Fruit fly (Drosophila melanogaster) ovary, adult (tissue): ENCODE results near the gene Tps1.

Source experiments
- CG17801 ChIP-seq: fragments of 200-800 bp; optimal IDR thresholded peaks from 2 replicates; lab custom pipeline; 2019; ENCODE audit warnings: missing biosample characterization, mild to moderate bottlenecking, missing genetic modification characterization, moderate library complexity; ENCODE audit not compliant: partially characterized antibody

The Tps1 gene

DNA sequence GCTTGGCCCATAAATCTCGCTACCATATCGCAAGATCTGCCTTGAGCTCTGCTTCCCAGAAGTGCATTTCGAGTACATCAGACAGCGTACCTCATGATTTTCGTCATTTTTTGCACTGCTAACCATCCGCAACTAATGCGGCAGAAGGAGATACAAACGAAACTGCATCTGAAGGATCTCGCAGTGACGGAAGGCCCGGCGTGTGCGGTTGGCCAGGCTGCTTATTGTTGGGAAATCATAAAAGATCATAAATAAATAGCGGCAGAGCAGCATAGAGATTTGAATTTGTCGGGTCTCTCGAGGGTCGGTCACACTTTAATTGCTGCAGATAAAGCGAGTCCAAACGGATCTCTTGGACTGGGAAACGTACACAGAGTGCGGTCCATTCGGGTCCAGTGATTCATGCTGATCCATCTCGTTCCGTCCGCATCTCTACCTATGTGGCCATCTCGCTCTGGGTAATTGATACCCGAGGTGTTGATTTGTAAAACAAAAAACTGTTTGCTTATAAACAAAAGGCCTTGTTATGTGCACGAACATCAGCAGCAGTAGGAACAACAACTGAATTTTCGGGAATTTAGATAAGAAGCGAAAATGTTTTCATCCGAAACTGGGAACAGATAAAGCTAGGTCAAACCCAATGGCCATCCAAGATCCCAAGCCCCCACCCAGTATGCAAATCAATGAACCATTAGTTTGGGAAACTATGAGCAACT lies 19.4 kb upstream of the Tps1 start:
- no peak for TF ChIP-seq CG17801 (GFP tag; lab: Kevin White, UChicago)

DNA sequence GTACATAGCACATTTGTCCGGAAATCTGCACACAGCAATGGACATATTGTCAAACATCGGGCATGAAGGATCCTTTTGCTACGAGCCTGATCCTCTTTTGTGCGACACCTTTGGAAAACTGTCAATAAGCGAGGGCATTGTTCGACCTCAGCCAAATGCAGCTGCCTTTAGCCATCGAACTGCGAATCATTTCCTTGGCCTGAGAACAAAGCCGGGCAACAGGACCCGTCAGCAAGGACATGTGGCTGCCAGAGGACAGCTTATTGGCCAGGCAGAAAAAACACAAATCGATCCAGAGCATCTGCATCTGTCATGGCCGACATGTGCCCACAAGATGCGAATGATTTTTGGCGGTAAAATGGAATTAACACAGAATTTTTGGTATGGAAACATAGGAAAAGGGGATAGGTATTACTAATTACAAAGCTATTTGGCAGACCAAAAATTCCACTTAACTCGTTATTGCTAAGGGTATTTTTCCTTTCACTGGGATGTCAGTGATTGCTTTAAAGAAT lies 18.1 kb upstream of the Tps1 start:
- no peak for TF ChIP-seq CG17801 (GFP tag; lab: Kevin White, UChicago)

DNA sequence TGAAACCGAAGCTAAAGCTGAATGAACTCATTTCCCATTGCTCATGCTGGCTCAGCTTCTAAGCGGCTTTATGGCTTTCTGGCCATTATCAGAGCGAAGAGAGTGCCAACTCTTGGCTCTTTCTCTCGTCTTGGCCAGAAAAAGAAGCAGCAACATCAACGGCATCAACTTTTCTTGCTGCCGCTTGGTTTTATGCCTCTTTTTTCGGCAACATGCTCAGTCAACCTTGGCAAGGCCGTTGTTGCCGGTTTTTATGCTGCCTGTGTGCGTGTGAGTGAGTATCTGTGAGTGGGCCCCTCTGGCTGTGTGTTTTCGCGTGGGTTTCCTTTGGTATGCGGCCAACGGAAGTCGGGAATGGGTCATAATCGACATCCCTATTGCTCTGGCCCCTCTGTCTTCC lies 17.5 kb upstream of the Tps1 start:
- no peak for TF ChIP-seq CG17801 (GFP tag; lab: Kevin White, UChicago)

DNA sequence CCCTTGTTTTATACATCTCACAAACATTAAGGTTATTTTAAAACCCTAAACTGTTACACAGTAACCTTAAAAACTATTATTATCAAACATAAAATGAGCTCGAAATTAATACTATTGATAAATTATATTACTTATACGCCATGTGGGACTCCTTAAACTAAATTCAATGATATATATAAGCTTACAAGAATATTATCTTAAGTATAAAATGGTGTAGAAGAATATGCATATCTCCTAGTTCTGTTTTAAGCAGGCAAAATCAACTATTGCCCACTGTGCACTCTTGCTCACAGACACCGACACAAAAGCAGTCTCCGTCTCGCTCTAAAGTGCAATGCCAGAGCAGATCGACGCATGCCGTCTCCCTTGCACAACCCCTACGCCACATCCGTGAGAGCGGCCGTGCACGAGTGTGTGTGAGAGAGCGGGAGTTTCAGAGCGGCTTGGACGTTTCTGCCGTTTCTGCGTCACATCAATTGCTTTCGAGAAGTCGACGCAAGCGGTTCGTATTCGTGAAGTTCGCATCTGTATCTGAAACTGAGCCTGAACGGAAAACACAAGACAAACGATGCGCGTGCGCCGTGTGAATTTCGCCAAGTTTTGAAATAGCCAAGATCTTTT lies 16.5 kb upstream of the Tps1 start:
- peak; percentile 36 for TF ChIP-seq CG17801 (GFP tag; lab: Kevin White, UChicago)

DNA sequence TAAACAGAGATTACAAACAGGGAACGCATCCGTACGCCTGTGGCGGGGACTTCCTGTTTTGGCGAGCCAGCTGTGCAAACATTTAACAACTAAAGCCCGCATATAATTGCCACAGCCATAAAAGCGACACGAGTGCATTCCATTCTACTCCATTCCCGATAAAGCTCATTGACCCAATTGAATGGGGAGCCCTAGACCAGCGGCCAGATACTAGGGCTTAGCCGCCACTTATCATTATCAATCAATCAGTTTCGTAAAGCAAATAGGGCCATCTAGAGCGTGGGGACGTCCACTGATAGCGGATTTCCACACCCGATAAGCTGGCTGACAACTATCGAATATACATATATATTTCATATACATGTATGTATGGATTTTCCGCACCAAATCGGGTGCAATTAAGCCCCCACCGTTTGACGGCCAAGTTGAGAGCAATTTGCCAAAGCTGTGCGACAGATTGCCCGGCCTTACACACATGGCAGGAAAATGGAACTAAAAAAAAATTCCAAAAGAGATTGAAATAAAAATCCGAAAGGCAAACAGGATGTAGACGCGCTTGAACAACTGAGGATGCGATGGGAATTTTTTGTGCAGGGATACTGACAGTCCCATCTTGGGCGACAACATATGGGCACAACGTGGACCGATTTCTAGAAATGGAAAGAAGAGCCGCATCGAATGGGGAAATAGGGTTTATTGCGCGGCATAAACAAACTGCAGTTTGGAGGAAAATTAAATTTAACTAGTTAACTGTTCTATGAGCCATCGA lies 15.1 kb upstream of the Tps1 start:
- TF ChIP-seq CG17801 (GFP tag; lab: Kevin White, UChicago), result no peak

DNA sequence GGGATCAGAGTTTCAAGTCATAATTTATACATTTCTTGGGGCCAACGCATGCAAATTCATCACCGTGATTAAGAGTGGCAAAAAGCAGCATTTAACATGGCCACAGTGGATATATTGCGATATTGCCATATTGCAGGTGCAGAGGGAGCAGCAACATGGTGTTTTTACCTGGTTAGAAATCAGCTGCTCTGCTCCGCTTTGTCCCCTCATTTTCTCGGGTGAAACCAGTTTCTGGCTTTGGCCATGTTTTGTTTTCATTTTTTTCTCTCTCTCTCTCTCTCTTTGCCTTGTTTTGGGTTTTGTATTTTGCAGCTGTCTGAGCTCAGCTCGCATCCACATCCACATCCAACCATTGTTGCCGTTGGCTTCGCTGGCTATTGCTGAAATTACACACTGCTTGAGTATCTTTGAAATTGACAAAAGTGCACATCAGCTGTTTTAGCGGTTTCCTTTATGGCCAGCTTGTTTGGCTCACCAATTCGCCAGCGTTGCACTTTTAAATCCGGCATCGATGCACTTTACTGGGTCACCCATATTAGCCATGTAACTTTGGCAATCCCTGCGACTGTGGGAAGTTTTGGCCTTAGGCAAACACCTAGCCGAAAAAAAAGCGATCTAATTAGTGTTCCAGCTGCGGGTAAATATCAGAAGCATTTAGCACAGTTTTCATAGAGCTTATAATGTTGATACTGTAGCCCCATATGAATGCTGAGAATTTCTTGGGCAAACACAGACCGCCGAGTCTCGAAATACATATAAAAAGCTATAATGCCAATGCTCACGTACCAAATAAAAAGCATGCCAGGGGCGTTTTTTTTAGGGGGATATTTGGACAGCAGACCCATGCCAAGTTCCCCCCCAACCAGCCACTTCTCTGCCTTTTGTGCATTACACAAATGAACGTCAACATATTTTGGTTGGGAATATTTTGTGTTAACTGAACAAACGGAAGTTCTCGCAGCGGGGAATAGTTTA lies 12.8 kb upstream of the Tps1 start:
- TF ChIP-seq CG17801 (GFP tag; lab: Kevin White, UChicago), result no peak

DNA sequence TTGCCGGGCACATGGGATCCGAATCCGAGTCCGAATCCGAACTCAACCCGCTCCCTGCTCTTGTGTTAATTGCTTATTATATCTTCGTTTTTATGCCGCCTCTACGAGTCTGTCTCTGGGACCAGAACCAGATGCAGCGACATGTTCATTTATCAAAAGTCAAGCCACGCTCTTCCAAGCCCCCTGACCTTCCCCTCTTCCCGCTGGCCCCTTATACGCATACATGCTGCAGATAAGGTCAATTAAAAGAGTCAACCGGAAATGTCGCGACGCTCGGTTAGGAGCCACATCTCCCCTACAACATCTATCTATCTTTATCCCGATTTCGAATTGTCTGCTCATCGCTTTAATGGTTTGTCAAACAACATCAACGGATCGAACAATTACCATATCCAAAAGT lies 10.4 kb upstream of the Tps1 start:
- no peak for TF ChIP-seq CG17801 (GFP tag; lab: Kevin White, UChicago)

DNA sequence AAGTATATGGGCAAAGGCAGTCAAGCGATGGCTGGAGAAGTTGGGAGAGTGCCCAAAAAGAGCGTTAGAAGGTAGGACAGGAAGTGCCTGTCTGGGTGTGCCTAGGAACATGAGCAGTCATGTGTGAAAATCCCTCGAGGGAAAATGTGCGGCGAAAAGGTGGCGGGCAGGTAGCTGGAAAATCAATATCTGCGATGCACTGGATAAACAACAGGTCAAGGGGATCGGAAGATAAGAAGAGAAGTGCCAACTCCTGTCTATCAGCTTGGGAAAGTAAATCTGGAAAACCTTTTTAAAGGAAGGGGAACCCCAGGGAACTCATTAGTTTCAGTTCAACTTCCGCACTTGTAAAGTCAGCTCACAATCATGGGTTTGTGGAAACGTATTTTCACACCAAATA lies 9.7 kb upstream of the Tps1 start:
- no peak for TF ChIP-seq CG17801 (GFP tag; lab: Kevin White, UChicago)

DNA sequence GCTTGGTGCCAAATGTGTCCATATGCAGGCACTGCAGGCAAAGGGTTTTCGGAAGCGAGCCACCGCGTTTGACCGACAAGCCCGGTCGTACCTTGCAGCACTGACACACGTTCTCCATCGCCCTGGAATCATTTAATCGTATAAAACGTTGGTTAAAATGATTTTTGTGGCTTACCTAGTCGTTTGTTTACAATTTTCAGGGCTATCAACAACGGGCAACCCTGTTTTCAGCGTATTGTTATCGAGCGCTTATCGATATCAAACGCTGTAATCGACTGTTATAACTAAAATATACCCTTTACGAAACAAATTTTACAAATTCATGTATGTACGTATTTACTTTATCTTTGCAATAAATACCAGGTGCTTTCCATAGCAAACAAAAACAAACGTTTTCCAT lies 5.6 kb upstream of the Tps1 start, which contains the start of gene CG17612:
Gene CG17612 (minus strand): TSS at position 214 of the 400 bp plus-strand sequence.
- no peak for TF ChIP-seq CG17801 (GFP tag; lab: Kevin White, UChicago)

DNA sequence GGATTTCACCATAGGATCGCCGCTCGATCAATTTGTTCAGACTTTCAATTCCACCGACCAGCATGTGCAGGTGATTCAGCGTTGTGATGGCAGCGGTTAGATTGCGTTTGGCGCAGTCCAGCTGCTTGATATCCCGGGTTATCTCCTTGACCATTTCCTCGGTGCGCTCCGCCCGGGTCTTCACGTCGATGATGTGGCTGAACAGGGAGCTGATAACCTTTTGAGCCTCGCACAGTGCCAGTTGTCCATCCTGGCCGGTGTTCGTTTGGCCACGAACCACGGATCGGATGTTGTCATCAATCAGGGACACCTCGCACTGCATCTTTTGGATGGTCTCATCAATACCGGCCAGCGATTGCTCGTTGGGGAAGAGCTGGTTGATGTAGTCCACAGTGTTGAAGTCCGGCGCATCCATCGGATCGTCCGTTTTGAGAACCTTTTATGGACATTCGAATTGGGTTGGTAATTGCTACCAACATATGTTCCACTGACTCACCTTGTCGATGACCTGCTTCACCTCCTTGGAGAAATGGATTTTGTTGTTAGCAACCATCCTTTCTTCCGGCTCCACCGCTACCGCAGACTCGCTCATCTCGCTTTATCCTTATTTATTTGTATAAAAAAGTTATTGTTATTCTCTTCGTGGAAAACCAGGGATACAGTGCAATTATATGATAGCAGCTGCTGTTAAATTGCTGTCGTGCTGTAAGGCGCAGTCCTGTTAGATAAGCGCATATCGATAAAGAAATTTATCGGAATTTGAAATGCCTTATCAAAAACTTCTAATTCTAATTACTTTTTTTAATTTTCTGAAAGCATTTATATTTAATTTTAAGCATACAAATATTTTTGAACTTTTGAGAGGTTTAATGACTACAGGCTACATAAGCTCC lies 2.5 kb upstream of the Tps1 start, which contains the start of gene Vps53:
Gene Vps53 (minus strand): TSS at position 676 of the 893 bp plus-strand sequence.
- no peak for TF ChIP-seq CG17801 (GFP tag; lab: Kevin White, UChicago)

DNA sequence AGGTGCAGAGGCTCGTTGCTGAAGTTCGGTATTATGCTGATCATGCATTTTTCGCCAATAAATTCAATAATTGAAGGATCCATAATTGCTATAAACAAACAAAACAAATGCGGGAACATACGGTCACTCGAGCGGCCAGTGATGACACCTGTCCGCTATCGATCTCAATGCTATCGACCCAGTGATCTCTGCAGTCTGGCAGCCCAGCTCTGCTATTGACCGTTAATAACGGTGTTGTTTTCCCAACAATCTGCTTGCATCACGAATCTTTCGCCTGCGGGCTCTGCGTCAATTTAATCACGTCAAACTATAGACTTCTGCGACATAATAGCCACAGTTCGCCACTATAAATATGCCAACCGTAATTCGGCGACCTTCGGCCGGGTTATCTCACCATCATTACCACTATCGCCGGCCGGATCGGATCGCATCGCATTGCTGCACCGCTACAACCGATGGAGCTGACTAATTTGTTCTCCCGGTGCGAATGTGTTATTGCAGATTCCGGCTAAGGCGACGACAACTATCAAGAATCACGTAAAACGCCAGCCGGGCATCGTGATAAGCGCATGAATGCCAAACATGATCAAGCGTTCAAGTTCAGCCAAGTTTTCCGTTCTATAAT lies 1.1 kb upstream of the Tps1 start, which contains the start of gene Psf2:
Gene Psf2 (minus strand): TSS at position 431 of the 625 bp plus-strand sequence.
- no peak for TF ChIP-seq CG17801 (GFP tag; lab: Kevin White, UChicago)

DNA sequence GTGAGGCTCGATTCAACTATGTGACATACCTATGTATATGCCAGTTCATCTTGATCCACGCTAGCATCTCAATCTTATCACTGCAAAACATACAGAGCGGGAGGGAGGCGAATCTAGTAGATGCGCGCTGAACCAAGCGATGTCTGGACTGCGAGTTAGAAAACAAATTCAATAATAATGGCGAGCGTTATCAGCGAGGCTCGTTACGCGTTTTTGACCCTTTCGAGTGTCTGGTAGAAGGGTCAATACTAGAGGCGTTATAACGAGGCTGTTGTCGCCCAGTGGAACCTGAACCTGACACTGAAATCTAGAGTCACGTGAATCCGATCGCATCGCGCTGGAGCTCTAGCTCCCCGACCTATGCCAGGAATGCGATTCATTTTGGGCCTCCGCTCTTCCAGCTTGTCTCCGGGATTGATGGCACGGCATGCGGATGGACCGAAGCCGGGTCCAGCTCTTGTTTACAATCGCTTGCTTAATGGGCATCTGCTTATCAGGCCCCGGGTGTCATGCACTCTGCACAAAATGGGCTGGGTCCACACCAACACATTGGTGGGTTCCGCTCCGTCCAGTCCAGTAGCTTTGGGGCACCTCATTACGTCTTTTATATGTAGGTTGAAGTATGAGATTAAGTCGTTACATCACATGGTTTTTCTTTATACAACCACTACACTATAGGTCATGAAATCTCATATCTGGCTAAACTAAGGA lies 1.4 kb downstream of the Tps1 start:
- TF ChIP-seq CG17801 (GFP tag; lab: Kevin White, UChicago), result no peak
